Fruit fly (Drosophila melanogaster) whole organism, wandering third instar larva: ENCODE results near the gene CG34456.

Experiments used
- Dfd ChIP-seq: fragments of >200 bp; optimal IDR thresholded peaks from 2 replicates; lab custom pipeline; 2017; ENCODE audit warnings: missing biosample characterization, missing genetic modification characterization
- OdsH ChIP-seq: fragments of 200-800 bp; sonication (Bioruptor generic); optimal IDR thresholded peaks from 2 replicates; lab custom pipeline; 2016; ENCODE audit warnings: missing biosample characterization, mild to moderate bottlenecking, missing genetic modification characterization
- br ChIP-seq: fragments of 200-800 bp; sonication (Bioruptor generic); optimal IDR thresholded peaks from 2 replicates; lab custom pipeline; 2016; ENCODE audit warnings: missing biosample characterization, missing genetic modification characterization
- dsf ChIP-seq: sonication (Bioruptor generic); optimal IDR thresholded peaks from 2 replicates; lab custom pipeline; 2016; ENCODE audit warnings: missing biosample characterization, missing genetic modification characterization, borderline replicate concordance
- sage ChIP-seq: fragments of 200-800 bp; sonication (Bioruptor generic); optimal IDR thresholded peaks from 2 replicates; lab custom pipeline; 2016; ENCODE audit warnings: missing biosample characterization, mild to moderate bottlenecking, missing genetic modification characterization

DNA sequence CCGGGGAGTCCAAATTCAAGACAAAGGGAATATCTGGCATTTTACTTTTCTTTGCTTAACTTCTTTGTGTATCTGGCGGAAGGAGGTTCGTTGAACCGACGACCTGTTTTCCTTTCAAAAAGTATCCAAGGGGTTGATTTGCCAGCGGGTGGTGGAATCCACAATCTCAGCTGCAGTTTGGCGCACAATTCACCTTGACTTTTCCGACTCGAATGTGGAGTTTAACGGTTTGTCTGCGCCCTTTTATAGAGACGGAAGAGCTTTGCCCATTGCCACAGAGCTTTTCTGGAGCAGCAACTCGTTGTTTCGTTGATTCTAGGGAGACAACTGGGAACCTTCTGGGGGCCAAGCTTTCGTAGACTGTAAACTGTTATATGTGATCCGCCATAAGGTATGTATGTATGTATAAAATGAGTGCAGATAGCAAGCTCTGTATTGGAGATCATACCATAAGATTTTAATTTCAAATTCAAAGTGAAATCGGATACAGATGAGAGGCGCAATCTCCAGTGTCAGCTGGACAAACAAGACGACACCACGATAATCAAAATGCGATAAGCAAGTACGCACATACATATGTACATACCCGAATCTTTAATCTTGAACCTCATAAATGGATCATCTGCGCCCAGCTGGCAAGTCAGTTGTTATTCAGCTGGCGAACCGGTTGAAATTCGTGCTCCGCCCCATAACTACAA, 10.5 kb downstream of the CG34456 start, which contains the start of the genes Hsp67Bc, CG4456 and Hsp22:
- TF ChIP-seq br (GFP tag; lab: Kevin White, UChicago) (no peak), dsf (no peak), OdsH (GFP tag; lab: Kevin White, UChicago) (no peak), Dfd (GFP tag; lab: Kevin White, UChicago) (no peak), sage (GFP tag; lab: Kevin White, UChicago) (no peak)
